Worm (Caenorhabditis elegans): Measurements from ENCODE around the gene W01H2.2.

The W01H2.2 gene

DNA sequence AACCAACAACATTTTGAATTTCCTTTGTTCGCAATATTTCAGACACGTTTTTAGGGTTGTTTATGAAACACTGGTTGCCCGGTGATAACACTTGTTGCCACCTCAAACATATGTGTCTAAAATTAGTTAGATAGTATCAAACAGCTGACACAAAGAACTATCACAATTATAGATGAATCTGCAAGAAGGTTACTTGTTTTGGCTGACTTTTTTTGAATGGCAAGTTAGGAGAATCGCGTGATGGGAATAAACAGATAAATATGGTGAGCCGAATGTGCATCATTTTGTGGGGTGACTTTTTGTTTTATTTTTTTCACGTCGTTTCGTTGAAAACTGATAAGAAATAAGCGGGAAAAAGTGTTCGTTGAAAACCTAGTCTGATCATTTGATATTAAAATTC, 26.9 kb upstream of the W01H2.2 start (continued):
- no peak for TF ChIP-seq dmd-9 (GFP tag; IDR thresholded peaks at IDR 0.05)
- no peak for TF ChIP-seq ZK546.5 (tag; optimal IDR thresholded peaks at IDR 0.05)
- no peak for TF ChIP-seq F10B5.3 (tag; optimal IDR thresholded peaks at IDR 0.05)
- no peak for TF ChIP-seq daf-12 (tag; optimal IDR thresholded peaks at IDR 0.05)
- no peak for TF ChIP-seq madf-9 (GFP tag; conservative IDR thresholded peaks at IDR 0.05)
- TF ChIP-seq F26F4.8 (GFP tag; conservative IDR thresholded peaks at IDR 0.05): no peak
- no peak for TF ChIP-seq F49E8.2 (tag; optimal IDR thresholded peaks at IDR 0.05; ENCODE audit: borderline replicate concordance)
- TF ChIP-seq zfp-2 (tag; optimal IDR thresholded peaks at IDR 0.05): no peak
- no peak for TF ChIP-seq nhr-42 (GFP tag; IDR thresholded peaks at IDR 0.05)
- no peak for TF ChIP-seq fos-1 (tag; optimal IDR thresholded peaks at IDR 0.05)
- TF ChIP-seq ceh-62 (tag; optimal IDR thresholded peaks at IDR 0.05): no peak
- no peak for TF ChIP-seq lin-15B (tag; optimal IDR thresholded peaks at IDR 0.05)
- TF ChIP-seq nhr-25 (tag; optimal IDR thresholded peaks at IDR 0.05; ENCODE audit: borderline replicate concordance, insufficient read depth): no peak
- no peak for TF ChIP-seq mdl-1 (tag; optimal IDR thresholded peaks at IDR 0.05)
- no peak for TF ChIP-seq R02D3.7 (tag; optimal IDR thresholded peaks at IDR 0.05)
- no peak for TF ChIP-seq ZK337.2 (GFP tag; IDR thresholded peaks at IDR 0.05)
- 0 out of 2 replicates have a peak, but pooled peaks have one; percentile 51 for TF ChIP-seq tra-1 (GFP tag; IDR thresholded peaks at IDR 0.05)
- no peak for TF ChIP-seq gei-8 (GFP tag; optimal IDR thresholded peaks at IDR 0.05)
- TF ChIP-seq unc-39 (tag; optimal IDR thresholded peaks at IDR 0.05): no peak
- no peak for TF ChIP-seq duxl-1 (tag; optimal IDR thresholded peaks at IDR 0.05; ENCODE audit: poor library complexity)
- TF ChIP-seq tag-97 (GFP tag; IDR thresholded peaks at IDR 0.05): no peak
- no peak for TF ChIP-seq nhr-11 (tag; optimal IDR thresholded peaks at IDR 0.05)
- TF ChIP-seq ama-1 (optimal IDR thresholded peaks at IDR 0.05): no peak
- no peak for TF ChIP-seq rbr-2 (tag; optimal IDR thresholded peaks at IDR 0.05)
- peak; percentile 37 for TF ChIP-seq mep-1 (tag; optimal IDR thresholded peaks at IDR 0.05)
- no peak for TF ChIP-seq egl-43 (GFP tag; IDR thresholded peaks at IDR 0.05)
- no peak for TF ChIP-seq mes-2 (tag; optimal IDR thresholded peaks at IDR 0.05; ENCODE audit: poor library complexity, severe bottlenecking)
- no peak for TF ChIP-seq vab-7 (GFP tag; IDR thresholded peaks at IDR 0.05)
- no peak for TF ChIP-seq nhr-10 (tag; optimal IDR thresholded peaks at IDR 0.05)
- no peak for TF ChIP-seq daf-8 (GFP tag; IDR thresholded peaks at IDR 0.05)
- TF ChIP-seq unc-130 (GFP tag; optimal IDR thresholded peaks at IDR 0.05): no peak
- TF ChIP-seq nhr-6 (tag; optimal IDR thresholded peaks at IDR 0.05): no peak
- TF ChIP-seq dmd-6 (GFP tag; IDR thresholded peaks at IDR 0.05): peak; percentile 75
- no peak for TF ChIP-seq unc-62 (GFP tag; optimal IDR thresholded peaks at IDR 0.05 in 1 of 2)
- no peak for TF ChIP-seq unc-62 (tag; optimal IDR thresholded peaks at IDR 0.05)
- no peak for TF ChIP-seq nhr-111 (GFP tag; optimal IDR thresholded peaks at IDR 0.05)
- peak; percentile 36 for TF ChIP-seq nhr-28 (tag; optimal IDR thresholded peaks at IDR 0.05)
- no peak for TF ChIP-seq Y75B8A.6 (GFP tag; IDR thresholded peaks at IDR 0.05)
- TF ChIP-seq zfp-3 (GFP tag; conservative IDR thresholded peaks at IDR 0.05): no peak
- TF ChIP-seq ctbp-1 (GFP tag; IDR thresholded peaks at IDR 0.05): no peak
- no peak for TF ChIP-seq madf-5 (GFP tag; IDR thresholded peaks at IDR 0.05)
- TF ChIP-seq ztf-7 (tag; optimal IDR thresholded peaks at IDR 0.05): no peak
- TF ChIP-seq skn-1 (tag; optimal IDR thresholded peaks at IDR 0.05): no peak
- TF ChIP-seq zip-2 (tag; optimal IDR thresholded peaks at IDR 0.05): no peak
- peak; percentile 43; the same call in 1 of the 2 replicates for TF ChIP-seq php-3 (GFP tag; IDR thresholded peaks at IDR 0.05)
- no peak for TF ChIP-seq Y5F2A.4 (GFP tag; optimal IDR thresholded peaks at IDR 0.05)
- TF ChIP-seq cey-2 (tag; optimal IDR thresholded peaks at IDR 0.05; ENCODE audit: borderline replicate concordance, insufficient read depth): no peak
- TF ChIP-seq attf-4 (tag; optimal IDR thresholded peaks at IDR 0.05): no peak
- no peak for TF ChIP-seq ceh-44 (GFP tag; IDR thresholded peaks at IDR 0.05)
- TF ChIP-seq daf-19 (GFP tag; conservative IDR thresholded peaks at IDR 0.05): no peak
- no peak for TF ChIP-seq fkh-10 (GFP tag; optimal IDR thresholded peaks at IDR 0.05)
- no peak for TF ChIP-seq spr-3 (GFP tag; optimal IDR thresholded peaks at IDR 0.05)
- no peak for TF ChIP-seq arid-1 (GFP tag; conservative IDR thresholded peaks at IDR 0.05)
